Fruit fly (Drosophila melanogaster) whole organism, embryonic: ENCODE results near the gene CG16779.

Experiments used
- Atf-2 ChIP-seq: fragments of 200-800 bp; sonication (Bioruptor generic); optimal IDR thresholded peaks from 2 replicates; lab custom pipeline; 2016; ENCODE audit warnings: missing biosample characterization, missing genetic modification characterization
- Atf6 ChIP-seq: fragments of 200-800 bp; sonication (Bioruptor generic); IDR thresholded peaks from 2 replicates; pipeline ENCODE4 v1.3.6; 2022; ENCODE audit warnings: missing biosample characterization, missing genetic modification characterization
- B-H1 ChIP-seq: fragments of 200-800 bp; sonication (Bioruptor generic); IDR thresholded peaks from 3 replicates; pipeline ENCODE4 v1.3.6; 2022; ENCODE audit warnings: missing biosample characterization, missing genetic modification characterization
- BtbVII ChIP-seq: fragments of 200-800 bp; sonication (Bioruptor generic); optimal IDR thresholded peaks from 3 replicates; lab custom pipeline; 2017; ENCODE audit warnings: missing biosample characterization, mild to moderate bottlenecking, missing genetic modification characterization
- CG12155 ChIP-seq: fragments of 200-800 bp; sonication (Bioruptor generic); optimal IDR thresholded peaks from 3 replicates; lab custom pipeline; 2016; ENCODE audit warnings: missing biosample characterization, missing genetic modification characterization
- CG13424 ChIP-seq: fragments of 200-800 bp; sonication (Bioruptor generic); optimal IDR thresholded peaks from 2 replicates; lab custom pipeline; 2019; ENCODE audit warnings: missing biosample characterization, mild to moderate bottlenecking, missing genetic modification characterization, moderate library complexity
- CG13624 ChIP-seq: fragments of 200-800 bp; sonication (Bioruptor generic); optimal IDR thresholded peaks from 2 replicates; lab custom pipeline; 2016; ENCODE audit warnings: missing biosample characterization, missing genetic modification characterization
- CG14667 ChIP-seq: fragments of 200-800 bp; sonication (Bioruptor generic); IDR thresholded peaks from 2 replicates; pipeline ENCODE4 v1.3.6; 2022; ENCODE audit warnings: missing biosample characterization, missing genetic modification characterization
- CG16779 ChIP-seq: fragments of 200-800 bp; sonication (Bioruptor generic); IDR thresholded peaks from 2 replicates; pipeline ENCODE4 v1.3.6; 2022; ENCODE audit warnings: missing biosample characterization, missing genetic modification characterization
- CG17359 ChIP-seq: fragments of 200-800 bp; sonication (Bioruptor generic); optimal IDR thresholded peaks from 3 replicates; lab custom pipeline; 2018; ENCODE audit warnings: missing biosample characterization, mild to moderate bottlenecking, missing genetic modification characterization, moderate library complexity
- CG17568 ChIP-seq: fragments of 200-800 bp; sonication (Bioruptor generic); optimal IDR thresholded peaks from 2 replicates; lab custom pipeline; 2018; ENCODE audit warnings: missing biosample characterization, mild to moderate bottlenecking, missing genetic modification characterization, moderate library complexity
- CG17912 ChIP-seq: fragments of 200-800 bp; sonication (Bioruptor generic); optimal IDR thresholded peaks from 2 replicates; lab custom pipeline; 2018; ENCODE audit warnings: missing biosample characterization, mild to moderate bottlenecking, missing genetic modification characterization
- CG18599 ChIP-seq: fragments of 200-800 bp; sonication (Bioruptor generic); optimal IDR thresholded peaks from 3 replicates; lab custom pipeline; 2017; ENCODE audit warnings: missing biosample characterization, missing genetic modification characterization, mild to moderate bottlenecking, moderate library complexity, missing genetic modification reagents
- CG30403 ChIP-seq: fragments of 200-800 bp; sonication (Bioruptor generic); optimal IDR thresholded peaks from 3 replicates; lab custom pipeline; 2016; ENCODE audit warnings: missing biosample characterization, missing genetic modification characterization
- CG32532 ChIP-seq: fragments of 200-800 bp; sonication (Bioruptor generic); IDR thresholded peaks from 2 replicates; pipeline ENCODE4 v1.3.6; 2022; ENCODE audit warnings: missing biosample characterization, missing genetic modification characterization
- CG34422 ChIP-seq: fragments of 200-800 bp; sonication (Bioruptor generic); IDR thresholded peaks from 3 replicates; pipeline ENCODE4 v1.3.6; 2022; ENCODE audit warnings: missing biosample characterization, missing genetic modification characterization
- CG6175 ChIP-seq: fragments of 200-800 bp; sonication (Bioruptor generic); IDR thresholded peaks from 3 replicates; pipeline ENCODE4 v1.3.6; 2022; ENCODE audit warnings: missing biosample characterization, missing genetic modification characterization
- CG6791 ChIP-seq: fragments of 200-800 bp; sonication (Bioruptor generic); IDR thresholded peaks from 3 replicates; pipeline ENCODE4 v1.3.6; 2022; ENCODE audit warnings: missing biosample characterization, missing genetic modification characterization; ENCODE audit not compliant: partially characterized antibody
- CG7372 ChIP-seq: fragments of 200-800 bp; sonication (Bioruptor generic); IDR thresholded peaks from 2 replicates; pipeline ENCODE4 v1.3.6; 2022; ENCODE audit warnings: missing biosample characterization, missing genetic modification characterization
- CG7839 ChIP-seq: fragments of 200-800 bp; sonication (Bioruptor generic); optimal IDR thresholded peaks from 3 replicates; lab custom pipeline; 2018; ENCODE audit warnings: missing biosample characterization, mild to moderate bottlenecking, missing genetic modification characterization, moderate library complexity
- CG9817 ChIP-seq: fragments of 200-800 bp; sonication (Bioruptor generic); optimal IDR thresholded peaks from 2 replicates; lab custom pipeline; 2018; ENCODE audit warnings: missing biosample characterization, mild to moderate bottlenecking, missing genetic modification characterization, moderate library complexity
- Ets97D ChIP-seq: fragments of 200-800 bp; sonication (Bioruptor generic); optimal IDR thresholded peaks from 3 replicates; lab custom pipeline; 2016; ENCODE audit warnings: missing biosample characterization, missing genetic modification characterization
- Gsc ChIP-seq: fragments of 200-800 bp; sonication (Bioruptor generic); IDR thresholded peaks from 2 replicates; pipeline ENCODE4 v1.3.6; 2022; ENCODE audit warnings: missing biosample characterization, missing genetic modification characterization
- H2.0 ChIP-seq: fragments of 200-800 bp; sonication (Bioruptor generic); IDR thresholded peaks from 2 replicates; pipeline ENCODE4 v1.3.6; 2022; ENCODE audit warnings: missing biosample characterization, missing genetic modification characterization
- Hand ChIP-seq: fragments of 200-800 bp; sonication (Bioruptor generic); optimal IDR thresholded peaks from 2 replicates; lab custom pipeline; 2017; ENCODE audit warnings: mild to moderate bottlenecking, missing biosample characterization, missing genetic modification reagents, missing genetic modification characterization
- Hmr ChIP-seq: fragments of 200-800 bp; sonication (Bioruptor generic); optimal IDR thresholded peaks from 3 replicates; lab custom pipeline; 2017; ENCODE audit warnings: mild to moderate bottlenecking, missing biosample characterization, missing genetic modification reagents, missing genetic modification characterization
- Lhr ChIP-seq: fragments of 200-800 bp; sonication (Bioruptor generic); optimal IDR thresholded peaks from 3 replicates; lab custom pipeline; 2017; ENCODE audit warnings: mild to moderate bottlenecking, missing biosample characterization, missing genetic modification reagents, missing genetic modification characterization
- Nf-YC ChIP-seq: fragments of 200-800 bp; optimal IDR thresholded peaks from 3 replicates; lab custom pipeline; 2019; ENCODE audit warnings: missing biosample characterization, mild to moderate bottlenecking, missing genetic modification characterization, moderate library complexity
- Ptx1 ChIP-seq: fragments of 200-800 bp; sonication (Bioruptor generic); IDR thresholded peaks from 2 replicates; pipeline ENCODE4 v1.3.6; 2022; ENCODE audit warnings: missing biosample characterization, missing genetic modification characterization
- Sin3A ChIP-seq: fragments of >200 bp; optimal IDR thresholded peaks from 2 replicates; lab custom pipeline; 2018
- Sox100B ChIP-seq: fragments of 200-800 bp; sonication (Bioruptor generic); optimal IDR thresholded peaks from 3 replicates; lab custom pipeline; 2018; ENCODE audit warnings: missing biosample characterization, mild to moderate bottlenecking, missing genetic modification characterization
- Taf1 ChIP-seq: fragments of 200-800 bp; sonication (Bioruptor generic); IDR thresholded peaks from 2 replicates; pipeline ENCODE4 v1.3.6; 2022; ENCODE audit warnings: missing biosample characterization, missing genetic modification characterization
- Tbp ChIP-seq: fragments of >200 bp; optimal IDR thresholded peaks from 2 replicates; lab custom pipeline; 2018; ENCODE audit warnings: missing biosample characterization, missing genetic modification characterization
- ac ChIP-seq: fragments of 200-800 bp; sonication (Bioruptor generic); optimal IDR thresholded peaks from 3 replicates; lab custom pipeline; 2017; ENCODE audit warnings: missing biosample characterization, mild to moderate bottlenecking, missing genetic modification characterization
- amos ChIP-seq: fragments of 200-800 bp; sonication (Bioruptor generic); IDR thresholded peaks from 2 replicates; pipeline ENCODE4 v1.3.6; 2022; ENCODE audit warnings: missing biosample characterization, missing genetic modification characterization; ENCODE audit not compliant: partially characterized antibody
- bigmax ChIP-seq: fragments of 200-800 bp; sonication (Bioruptor generic); optimal IDR thresholded peaks from 2 replicates; lab custom pipeline; 2018; ENCODE audit warnings: missing biosample characterization, mild to moderate bottlenecking, missing genetic modification characterization
- cg ChIP-seq: fragments of 200-800 bp; sonication (Bioruptor generic); optimal IDR thresholded peaks from 3 replicates; lab custom pipeline; 2019; ENCODE audit warnings: missing biosample characterization, mild to moderate bottlenecking, missing genetic modification characterization, moderate library complexity
- crc ChIP-seq: fragments of 200-800 bp; sonication (Bioruptor generic); optimal IDR thresholded peaks from 2 replicates; lab custom pipeline; 2016; ENCODE audit warnings: missing biosample characterization, missing genetic modification characterization
- crol ChIP-seq: fragments of 200-800 bp; sonication (Bioruptor generic); IDR thresholded peaks from 2 replicates; pipeline ENCODE4 v1.3.6; 2022; ENCODE audit warnings: missing biosample characterization, missing genetic modification characterization
- dysf ChIP-seq: fragments of 200-800 bp; sonication (Bioruptor generic); IDR thresholded peaks from 3 replicates; pipeline ENCODE4 v1.3.6; 2022; ENCODE audit warnings: missing biosample characterization, missing genetic modification characterization
- emc ChIP-seq: fragments of 200-800 bp; sonication (Bioruptor generic); optimal IDR thresholded peaks from 2 replicates; lab custom pipeline; 2016; ENCODE audit warnings: missing biosample characterization, missing genetic modification characterization
- fd64A ChIP-seq: fragments of 200-800 bp; sonication (Bioruptor generic); optimal IDR thresholded peaks from 3 replicates; lab custom pipeline; 2018; ENCODE audit warnings: missing biosample characterization, mild to moderate bottlenecking, missing genetic modification characterization
- gro ChIP-seq: fragments of 200-800 bp; sonication (Bioruptor generic); optimal IDR thresholded peaks from 2 replicates; lab custom pipeline; 2016; ENCODE audit warnings: missing biosample characterization, missing genetic modification characterization
- pita ChIP-seq: fragments of 200-800 bp; sonication (Bioruptor generic); optimal IDR thresholded peaks from 2 replicates; lab custom pipeline; 2017; ENCODE audit warnings: missing biosample characterization, mild to moderate bottlenecking, missing genetic modification characterization
- psq ChIP-seq: fragments of 200-800 bp; sonication (Bioruptor generic); optimal IDR thresholded peaks from 2 replicates; lab custom pipeline; 2017; ENCODE audit warnings: missing biosample characterization, missing genetic modification characterization
- sens ChIP-seq: fragments of 200-800 bp; sonication (Bioruptor generic); peaks from one replicate; lab custom pipeline; 2016; ENCODE audit warnings: missing biosample characterization, missing genetic modification characterization
- sqz ChIP-seq: fragments of 200-800 bp; sonication (Bioruptor generic); optimal IDR thresholded peaks from 3 replicates; lab custom pipeline; 2018; ENCODE audit warnings: missing biosample characterization, mild to moderate bottlenecking, missing genetic modification characterization
- tup ChIP-seq: fragments of 200-800 bp; sonication (Bioruptor generic); optimal IDR thresholded peaks from 2 replicates; lab custom pipeline; 2016; ENCODE audit warnings: missing biosample characterization, mild to moderate bottlenecking, missing genetic modification characterization, moderate library complexity
- vvl ChIP-seq: fragments of 200-800 bp; sonication (Bioruptor generic); IDR thresholded peaks from 2 replicates; pipeline ENCODE4 v1.3.6; 2022; ENCODE audit warnings: missing biosample characterization, missing genetic modification characterization
- wek ChIP-seq: fragments of 200-800 bp; sonication (Bioruptor generic); optimal IDR thresholded peaks from 3 replicates; lab custom pipeline; 2018; ENCODE audit warnings: missing biosample characterization, mild to moderate bottlenecking, missing genetic modification characterization, moderate library complexity
- zen2 ChIP-seq: fragments of 200-800 bp; sonication (Bioruptor generic); IDR thresholded peaks from 3 replicates; pipeline ENCODE4 v1.3.6; 2022; ENCODE audit warnings: missing biosample characterization, missing genetic modification characterization; ENCODE audit not compliant: partially characterized antibody

The CG16779 gene

dm6 chr3R:9436358-9436972 is 57.0 kb downstream of the CG16779 start (continued):
- no peak for TF ChIP-seq CG30403
- no peak for TF ChIP-seq Hmr
- TF ChIP-seq CG17359 (tag; lab: Kevin White, UChicago), result no peak
- TF ChIP-seq B-H1 (GFP tag; lab: Robert Waterston, UW), result no peak
- TF ChIP-seq H2.0 (GFP tag; lab: Robert Waterston, UW), result 0 out of 2 replicates have a peak, but pooled peaks have one; percentile 10
- no peak for TF ChIP-seq psq (GFP tag; lab: Kevin White, UChicago)
- no peak for TF ChIP-seq fd64A (GFP tag; lab: Kevin White, UChicago)
- TF ChIP-seq sens (GFP tag; lab: Kevin White, UChicago), result no peak
- no peak for TF ChIP-seq emc (GFP tag; lab: Kevin White, UChicago)
- TF ChIP-seq CG18599 (GFP tag; lab: Kevin White, UChicago), result peak; percentile 41
- TF ChIP-seq bigmax (GFP tag; lab: Kevin White, UChicago), result no peak
- TF ChIP-seq Nf-YC (tag; lab: Kevin White, UChicago), result no peak
- no peak for TF ChIP-seq Atf-2
- no peak for TF ChIP-seq Taf1 (GFP tag; lab: Robert Waterston, UW)
- peak; percentile 84; the same call in 2 of the 3 replicates for TF ChIP-seq zen2 (GFP tag; lab: Robert Waterston, UW)
- no peak for TF ChIP-seq Gsc (GFP tag; lab: Robert Waterston, UW)
- no peak for TF ChIP-seq sqz (GFP tag; lab: Kevin White, UChicago)
- no peak for TF ChIP-seq crc
- TF ChIP-seq ac, result no peak
- no peak for TF ChIP-seq CG7372 (GFP tag; lab: Robert Waterston, UW)
- peak; percentile 50; the same call in 1 of the 2 replicates for TF ChIP-seq CG32532 (GFP tag; lab: Robert Waterston, UW)
- peak; percentile 42 for TF ChIP-seq gro (GFP tag; lab: Kevin White, UChicago)
- TF ChIP-seq CG17568 (GFP tag; lab: Kevin White, UChicago), result no peak
- TF ChIP-seq CG34422 (GFP tag; lab: Robert Waterston, UW), result 0 out of 3 replicates have a peak, but pooled peaks have one; percentile 20
- no peak for TF ChIP-seq Sin3A (lab: Kevin White, UChicago)
- TF ChIP-seq Lhr (GFP tag; lab: Kevin White, UChicago), result no peak
- no peak for TF ChIP-seq pita (GFP tag; lab: Kevin White, UChicago)
- no peak for TF ChIP-seq CG12155 (GFP tag; lab: Kevin White, UChicago)
- TF ChIP-seq CG6175, result peak; percentile 97
- TF ChIP-seq tup (GFP tag; lab: Kevin White, UChicago), result no peak
- TF ChIP-seq amos, result no peak; the same call in 1 of the 2 replicates
- TF ChIP-seq Atf6 (GFP tag; lab: Robert Waterston, UW), result 0 out of 2 replicates have a peak, but pooled peaks have one; percentile 20
- TF ChIP-seq vvl (GFP tag; lab: Robert Waterston, UW), result peak; percentile 49
- no peak for TF ChIP-seq Tbp
- TF ChIP-seq CG6791 (GFP tag; lab: Robert Waterston, UW), result 0 out of 3 replicates have a peak, but pooled peaks have one; percentile 29
- TF ChIP-seq Ets97D (GFP tag; lab: Kevin White, UChicago), result no peak
- TF ChIP-seq cg (GFP tag; lab: Kevin White, UChicago), result peak; percentile 51
- no peak for TF ChIP-seq CG9817
- TF ChIP-seq Sox100B, result no peak
- no peak for TF ChIP-seq CG16779 (GFP tag; lab: Robert Waterston, UW)
- no peak for TF ChIP-seq CG17912 (GFP tag; lab: Kevin White, UChicago)
- no peak for TF ChIP-seq CG14667
- TF ChIP-seq Ptx1 (GFP tag; lab: Robert Waterston, UW), result no peak
- TF ChIP-seq CG7839 (tag; lab: Kevin White, UChicago), result no peak
- TF ChIP-seq Hand (GFP tag; lab: Kevin White, UChicago), result peak; percentile 39
- peak; percentile 39 for TF ChIP-seq BtbVII
- no peak for TF ChIP-seq CG13424 (tag; lab: Kevin White, UChicago)
- TF ChIP-seq crol, result peak; percentile 92
- TF ChIP-seq CG13624 (GFP tag; lab: Kevin White, UChicago), result no peak
- no peak for TF ChIP-seq wek (GFP tag; lab: Kevin White, UChicago)
- no peak for TF ChIP-seq dysf (GFP tag; lab: Robert Waterston, UW)
